Worm (Caenorhabditis elegans) whole organism, L3 larva: ENCODE data around the gene ani-1.

Experiments used
- R02D3.7 ChIP-seq: fragments of 150-350 bp; optimal IDR thresholded peaks from 2 replicates; lab custom pipeline; 2014; ENCODE audit warnings: missing biosample characterization, missing genetic modification characterization
- ZK546.5 ChIP-seq: sonication (generic microtip); optimal IDR thresholded peaks from 2 replicates; lab custom pipeline; 2017; ENCODE audit warnings: missing biosample characterization, missing genetic modification characterization
- aly-2 ChIP-seq: fragments of 150-350 bp; optimal IDR thresholded peaks from 2 replicates; lab custom pipeline; 2014; ENCODE audit warnings: missing biosample characterization, missing genetic modification characterization
- ama-1 ChIP-seq: fragments of 150-350 bp; optimal IDR thresholded peaks from 2 replicates; lab custom pipeline; 2018
- ceh-16 ChIP-seq: sonication (generic microtip); optimal IDR thresholded peaks from 2 replicates; lab custom pipeline; 2017; ENCODE audit warnings: missing biosample characterization, missing genetic modification characterization
- ceh-28 ChIP-seq: fragments of 150-350 bp; optimal IDR thresholded peaks from 2 replicates; lab custom pipeline; 2014; ENCODE audit warnings: missing biosample characterization, missing genetic modification reagents, missing genetic modification characterization
- ceh-82 ChIP-seq: fragments of 150-350 bp; optimal IDR thresholded peaks from 2 replicates; lab custom pipeline; 2014; ENCODE audit warnings: missing biosample characterization, missing genetic modification characterization
- ceh-9 ChIP-seq: sonication (generic microtip); optimal IDR thresholded peaks from 2 replicates; lab custom pipeline; 2018; ENCODE audit warnings: missing biosample characterization, missing genetic modification characterization
- daf-12 ChIP-seq: fragments of 150-350 bp; optimal IDR thresholded peaks from 2 replicates; lab custom pipeline; 2014; ENCODE audit warnings: missing biosample characterization, missing genetic modification reagents, missing genetic modification characterization
- egl-27 ChIP-seq: sonication (generic microtip); optimal IDR thresholded peaks from 4 replicates; lab custom pipeline; 2017; ENCODE audit warnings: missing biosample characterization, missing genetic modification reagents, missing genetic modification characterization
- egl-5 ChIP-seq: fragments of 150-350 bp; optimal IDR thresholded peaks from 2 replicates; lab custom pipeline; 2017; ENCODE audit warnings: missing biosample characterization, missing genetic modification reagents, missing genetic modification characterization, inconsistent platforms
- elt-1 ChIP-seq: fragments of 150-350 bp; optimal IDR thresholded peaks from 2 replicates; lab custom pipeline; 2014; ENCODE audit warnings: missing biosample characterization, missing genetic modification characterization
- elt-2 ChIP-seq: sonication (generic microtip); optimal IDR thresholded peaks from 2 replicates; lab custom pipeline; 2016; ENCODE audit warnings: missing genetic modification reagents, mild to moderate bottlenecking, missing genetic modification characterization, missing compliant biosample characterization
- elt-3 ChIP-seq, 3 experiments: fragments of 150-350 bp in 1 of 3; sonication (generic microtip) in 2 of 3; optimal IDR thresholded peaks; 2 replicates in 2 of 3; 4 replicates in 1 of 3; lab custom pipeline; 2014 to 2017; ENCODE audit warnings: missing biosample characterization in 3 of 3, missing genetic modification characterization in 3 of 3
- eor-1 ChIP-seq, 2 experiments: fragments of 150-350 bp; optimal IDR thresholded peaks; 2 replicates each; lab custom pipeline; 2014 to 2018; ENCODE audit warnings: missing biosample characterization in 2 of 2, missing genetic modification characterization in 2 of 2
- fkh-10 ChIP-seq: sonication (generic microtip); optimal IDR thresholded peaks from 2 replicates; lab custom pipeline; 2017; ENCODE audit warnings: missing biosample characterization, missing genetic modification reagents, missing genetic modification characterization
- fkh-2 ChIP-seq: fragments of 150-350 bp; optimal IDR thresholded peaks from 2 replicates; lab custom pipeline; 2014; ENCODE audit warnings: missing biosample characterization, missing genetic modification reagents, missing genetic modification characterization
- fos-1 ChIP-seq: fragments of 150-350 bp; optimal IDR thresholded peaks from 2 replicates; lab custom pipeline; 2014; ENCODE audit warnings: missing biosample characterization, missing genetic modification characterization
- hmg-11 ChIP-seq: sonication (generic microtip); optimal IDR thresholded peaks from 2 replicates; lab custom pipeline; 2016; ENCODE audit warnings: missing genetic modification characterization, missing compliant biosample characterization
- jun-1 ChIP-seq: fragments of 150-350 bp; optimal IDR thresholded peaks from 2 replicates; lab custom pipeline; 2014; ENCODE audit warnings: missing biosample characterization, missing genetic modification reagents, missing genetic modification characterization
- lin-15B ChIP-seq: fragments of 150-350 bp; optimal IDR thresholded peaks from 2 replicates; lab custom pipeline; 2014; ENCODE audit warnings: missing biosample characterization, missing genetic modification characterization
- lin-39 ChIP-seq: fragments of 150-350 bp; optimal IDR thresholded peaks from 2 replicates; lab custom pipeline; 2018; ENCODE audit warnings: missing biosample characterization, missing genetic modification reagents, missing genetic modification characterization
- lsy-12 ChIP-seq: sonication (generic microtip); optimal IDR thresholded peaks from 2 replicates; lab custom pipeline; 2016; ENCODE audit warnings: mild to moderate bottlenecking, missing genetic modification characterization, missing compliant biosample characterization
- mdl-1 ChIP-seq: fragments of 150-350 bp; optimal IDR thresholded peaks from 2 replicates; lab custom pipeline; 2014; ENCODE audit warnings: missing biosample characterization, missing genetic modification characterization
- mml-1 ChIP-seq: fragments of 150-350 bp; sonication (generic microtip); optimal IDR thresholded peaks from 3 replicates; lab custom pipeline; 2014; ENCODE audit warnings: missing biosample characterization, missing genetic modification characterization
- nfya-1 ChIP-seq: sonication (generic microtip); optimal IDR thresholded peaks from 2 replicates; lab custom pipeline; 2017; ENCODE audit warnings: missing genetic modification characterization, mild to moderate bottlenecking, missing compliant biosample characterization, antibody characterized with exemption, moderate library complexity; ENCODE audit not compliant: insufficient read depth
- nhr-11 ChIP-seq: fragments of 150-350 bp; optimal IDR thresholded peaks from 2 replicates; lab custom pipeline; 2014; ENCODE audit warnings: missing biosample characterization, missing genetic modification characterization
- nhr-12 ChIP-seq: fragments of 150-350 bp; optimal IDR thresholded peaks from 2 replicates; lab custom pipeline; 2014; ENCODE audit warnings: missing biosample characterization, missing genetic modification characterization
- nhr-23 ChIP-seq: fragments of 150-350 bp; optimal IDR thresholded peaks from 2 replicates; lab custom pipeline; 2014; ENCODE audit warnings: missing biosample characterization, missing genetic modification reagents, missing genetic modification characterization
- nhr-237 ChIP-seq: fragments of 150-350 bp; optimal IDR thresholded peaks from 2 replicates; lab custom pipeline; 2014; ENCODE audit warnings: missing biosample characterization, missing genetic modification characterization
- nhr-25 ChIP-seq: sonication (generic microtip); optimal IDR thresholded peaks from 2 replicates; lab custom pipeline; 2017; ENCODE audit warnings: missing biosample characterization, missing genetic modification characterization
- nhr-28 ChIP-seq: fragments of 150-350 bp; optimal IDR thresholded peaks from 2 replicates; lab custom pipeline; 2014; ENCODE audit warnings: missing biosample characterization, missing genetic modification characterization
- nhr-43 ChIP-seq: sonication (generic microtip); optimal IDR thresholded peaks from 2 replicates; lab custom pipeline; 2016; ENCODE audit warnings: mild to moderate bottlenecking, missing genetic modification characterization, missing compliant biosample characterization; ENCODE audit not compliant: poor library complexity, severe bottlenecking
- nhr-67 ChIP-seq: fragments of 150-350 bp; optimal IDR thresholded peaks from 2 replicates; lab custom pipeline; 2014; ENCODE audit warnings: missing biosample characterization, missing genetic modification characterization
- nhr-76 ChIP-seq: fragments of 150-350 bp; sonication (generic microtip); optimal IDR thresholded peaks from 5 replicates; lab custom pipeline; 2014; ENCODE audit warnings: missing biosample characterization, missing genetic modification characterization
- nhr-77 ChIP-seq: fragments of 150-350 bp; optimal IDR thresholded peaks from 2 replicates; lab custom pipeline; 2014; ENCODE audit warnings: missing biosample characterization, missing genetic modification characterization
- pha-4 ChIP-seq: fragments of 150-350 bp; optimal IDR thresholded peaks from 2 replicates; lab custom pipeline; 2014; ENCODE audit warnings: missing biosample characterization, missing genetic modification reagents, missing genetic modification characterization
- pqm-1 ChIP-seq: fragments of 150-350 bp; optimal IDR thresholded peaks from 2 replicates; lab custom pipeline; 2017; ENCODE audit warnings: missing biosample characterization, missing genetic modification characterization, inconsistent platforms
- sea-2 ChIP-seq: fragments of 150-350 bp; sonication (generic microtip); optimal IDR thresholded peaks from 4 replicates; lab custom pipeline; 2014; ENCODE audit warnings: missing biosample characterization, missing genetic modification reagents, missing genetic modification characterization
- skn-1 ChIP-seq: fragments of 150-350 bp; optimal IDR thresholded peaks from 2 replicates; lab custom pipeline; 2014; ENCODE audit warnings: missing biosample characterization, missing genetic modification characterization
- snpc-4 ChIP-seq: fragments of 150-350 bp; optimal IDR thresholded peaks from 2 replicates; lab custom pipeline; 2014; ENCODE audit warnings: missing biosample characterization, missing genetic modification characterization
- tbx-2 ChIP-seq: sonication (generic microtip); optimal IDR thresholded peaks from 2 replicates; lab custom pipeline; 2016; ENCODE audit warnings: mild to moderate bottlenecking, missing genetic modification characterization, missing compliant biosample characterization
- unc-39 ChIP-seq: sonication (generic microtip); optimal IDR thresholded peaks from 4 replicates; lab custom pipeline; 2017; ENCODE audit warnings: missing biosample characterization, missing genetic modification characterization
- unc-62 ChIP-seq: fragments of 150-350 bp; sonication (generic microtip); optimal IDR thresholded peaks from 4 replicates; lab custom pipeline; 2014; ENCODE audit warnings: missing biosample characterization, missing genetic modification reagents, missing genetic modification characterization
- zag-1 ChIP-seq: fragments of 150-350 bp; optimal IDR thresholded peaks from 2 replicates; lab custom pipeline; 2014; ENCODE audit warnings: missing biosample characterization, missing genetic modification characterization
- ztf-11 ChIP-seq: fragments of 150-350 bp; optimal IDR thresholded peaks from 2 replicates; lab custom pipeline; 2014; ENCODE audit warnings: missing biosample characterization, missing genetic modification characterization
- ztf-4 ChIP-seq: fragments of 150-350 bp; optimal IDR thresholded peaks from 2 replicates; lab custom pipeline; 2014; ENCODE audit warnings: missing biosample characterization, missing genetic modification characterization

ani-1 gene

ce11 chrIII:12453315-12453714, at the start of gene ani-1:
Gene ani-1 (minus strand): TSS chrIII:12453375.
- TF ChIP-seq nhr-23 (tag; lab: Kevin White, UChicago) (peak; percentile 70), egl-27 (tag; lab: Kevin White, UChicago) (no peak), ceh-82 (tag; lab: Kevin White, UChicago) (no peak), fkh-2 (no peak), aly-2 (tag; lab: Kevin White, UChicago) (no peak), skn-1 (peak; percentile 38), nhr-28 (tag; lab: Kevin White, UChicago) (no peak), lin-39 (tag; lab: Kevin White, UChicago) (peak; percentile 29), pha-4 (tag; lab: Kevin White, UChicago) (peak; percentile 57), elt-2 (tag; lab: Kevin White, UChicago) (no peak), nhr-25 (peak; percentile 47), ceh-16 (tag; lab: Kevin White, UChicago) (no peak), fos-1 (tag; lab: Kevin White, UChicago) (no peak), elt-1 (no peak), nhr-11 (tag; lab: Kevin White, UChicago) (no peak), mdl-1 (tag; lab: Kevin White, UChicago) (no peak), hmg-11 (tag; lab: Kevin White, UChicago) (peak; percentile 67), ZK546.5 (tag; lab: Kevin White, UChicago) (no peak), ceh-9 (tag; lab: Kevin White, UChicago) (no peak), nfya-1 (tag; lab: Kevin White, UChicago) (peak; percentile 83), nhr-43 (tag; lab: Kevin White, UChicago) (peak; percentile 31), R02D3.7 (peak; percentile 10), lin-15B (tag; lab: Kevin White, UChicago) (peak; percentile 81), nhr-77 (no peak), unc-39 (no peak), ztf-11 (tag; lab: Kevin White, UChicago) (no peak), tbx-2 (tag; lab: Kevin White, UChicago) (no peak), unc-62 (GFP tag; lab: Kevin White, UChicago) (no peak), eor-1 (tag; optimal IDR thresholded peaks at IDR 0.05; lab: Kevin White, UChicago) (no peak), nhr-237 (tag; lab: Kevin White, UChicago) (no peak), nhr-67 (tag; lab: Kevin White, UChicago) (no peak), mml-1 (tag; lab: Kevin White, UChicago) (no peak), egl-5 (tag; lab: Kevin White, UChicago) (no peak), lsy-12 (tag; lab: Kevin White, UChicago) (no peak), daf-12 (tag; lab: Kevin White, UChicago) (no peak), nhr-76 (tag; lab: Kevin White, UChicago) (no peak), nhr-12 (tag; lab: Kevin White, UChicago) (no peak), ztf-4 (no peak), snpc-4 (no peak), pqm-1 (tag; lab: Kevin White, UChicago) (no peak), jun-1 (tag; lab: Kevin White, UChicago) (no peak), sea-2 (GFP tag; lab: Kevin White, UChicago) (no peak), ceh-28 (tag; lab: Kevin White, UChicago) (no peak), ama-1 (lab: Kevin White, UChicago) (peak; percentile 90), zag-1 (tag; lab: Kevin White, UChicago) (no peak), fkh-10 (GFP tag; lab: Kevin White, UChicago) (peak; percentile 34), elt-3 (tag; optimal IDR thresholded peaks at IDR 0.05; lab: Kevin White, UChicago) (no peak)
- TF ChIP-seq, all 47 proteins: peak for 12
